Worm (Caenorhabditis elegans) whole organism, late embryonic: ENCODE measurements around the gene mlc-3.

Experiments
- C08G9.2 ChIP-seq: sonication (generic microtip); optimal IDR thresholded peaks from 2 replicates; lab custom pipeline; 2016; ENCODE audit warnings: mild to moderate bottlenecking, missing genetic modification characterization, moderate library complexity, missing compliant biosample characterization
- F13H6.1 ChIP-seq: sonication (generic microtip); optimal IDR thresholded peaks from 2 replicates; lab custom pipeline; 2016; ENCODE audit warnings: missing genetic modification characterization, missing compliant biosample characterization
- K02D7.2 ChIP-seq: sonication (generic microtip); optimal IDR thresholded peaks from 2 replicates; lab custom pipeline; 2017; ENCODE audit warnings: mild to moderate bottlenecking, missing genetic modification characterization, missing compliant biosample characterization
- T23F11.4 ChIP-seq: fragments of 200-800 bp; sonication (Bioruptor generic); optimal IDR thresholded peaks from 2 replicates; lab custom pipeline; 2018; ENCODE audit warnings: mild to moderate bottlenecking, missing genetic modification characterization, missing compliant biosample characterization
- ahr-1 ChIP-seq: sonication (generic microtip); optimal IDR thresholded peaks from 2 replicates; lab custom pipeline; 2016; ENCODE audit warnings: missing genetic modification characterization, missing compliant biosample characterization
- ceh-14 ChIP-seq: sonication (generic microtip); optimal IDR thresholded peaks from 2 replicates; lab custom pipeline; 2016; ENCODE audit warnings: missing genotype, missing genetic modification characterization, missing compliant biosample characterization
- ceh-18 ChIP-seq: sonication (generic microtip); optimal IDR thresholded peaks from 2 replicates; lab custom pipeline; 2016; ENCODE audit warnings: missing genetic modification characterization, missing compliant biosample characterization
- ceh-45 ChIP-seq: fragments of 200-800 bp; sonication (Bioruptor generic); IDR thresholded peaks from 2 replicates; pipeline ENCODE4 v1.3.6; 2022; ENCODE audit warnings: missing genetic modification reagents, missing genetic modification characterization, missing compliant biosample characterization
- che-1 ChIP-seq: sonication (generic microtip); optimal IDR thresholded peaks from 2 replicates; lab custom pipeline; 2016; ENCODE audit warnings: mild to moderate bottlenecking, missing genetic modification characterization, missing compliant biosample characterization
- dve-1 ChIP-seq: sonication (generic microtip); optimal IDR thresholded peaks from 2 replicates; lab custom pipeline; 2017; ENCODE audit warnings: antibody characterized with exemption, mild to moderate bottlenecking, missing genetic modification characterization, missing compliant biosample characterization
- elt-2 ChIP-seq: sonication (generic microtip); optimal IDR thresholded peaks from 2 replicates; lab custom pipeline; 2016; ENCODE audit warnings: missing genetic modification reagents, missing genetic modification characterization, missing compliant biosample characterization
- ets-4 ChIP-seq: sonication (generic microtip); optimal IDR thresholded peaks from 2 replicates; lab custom pipeline; 2016; ENCODE audit warnings: missing genetic modification characterization, missing compliant biosample characterization
- fax-1 ChIP-seq: sonication (generic microtip); optimal IDR thresholded peaks from 2 replicates; lab custom pipeline; 2016; ENCODE audit warnings: missing genotype, missing genetic modification characterization, missing compliant biosample characterization
- fkh-10 ChIP-seq: fragments of 150-350 bp; optimal IDR thresholded peaks from 2 replicates; lab custom pipeline; 2014; ENCODE audit warnings: missing biosample characterization, missing genetic modification reagents, missing genetic modification characterization
- hlh-13 ChIP-seq: fragments of 200-800 bp; sonication (Bioruptor generic); optimal IDR thresholded peaks from 2 replicates; lab custom pipeline; 2018; ENCODE audit warnings: mild to moderate bottlenecking, missing genetic modification characterization, missing compliant biosample characterization
- hlh-30 ChIP-seq: sonication (generic microtip); optimal IDR thresholded peaks from 2 replicates; lab custom pipeline; 2017; ENCODE audit warnings: antibody characterized with exemption, missing genetic modification characterization, missing compliant biosample characterization; ENCODE audit not compliant: insufficient read depth
- madf-2 ChIP-seq: sonication (generic microtip); optimal IDR thresholded peaks from 2 replicates; lab custom pipeline; 2017; ENCODE audit warnings: missing genetic modification characterization, missing compliant biosample characterization
- mec-3 ChIP-seq: sonication (generic microtip); optimal IDR thresholded peaks from 2 replicates; lab custom pipeline; 2016; ENCODE audit warnings: borderline replicate concordance, missing genetic modification characterization, missing compliant biosample characterization
- nfya-1 ChIP-seq: sonication (generic microtip); optimal IDR thresholded peaks from 2 replicates; lab custom pipeline; 2017; ENCODE audit warnings: missing genetic modification characterization, mild to moderate bottlenecking, missing compliant biosample characterization, antibody characterized with exemption, moderate library complexity
- pag-3 ChIP-seq: sonication (generic microtip); optimal IDR thresholded peaks from 2 replicates; lab custom pipeline; 2016; ENCODE audit warnings: missing compliant biosample characterization, missing genetic modification characterization, borderline replicate concordance
- pat-9 ChIP-seq: fragments of 200-800 bp; sonication (Bioruptor generic); optimal IDR thresholded peaks from 2 replicates; lab custom pipeline; 2018; ENCODE audit warnings: mild to moderate bottlenecking, missing genetic modification characterization, moderate library complexity, missing compliant biosample characterization
- pax-1 ChIP-seq: fragments of 150-350 bp; optimal IDR thresholded peaks from 2 replicates; lab custom pipeline; 2014; ENCODE audit warnings: missing biosample characterization, missing genetic modification characterization
- pros-1 ChIP-seq: fragments of 150-350 bp; optimal IDR thresholded peaks from 2 replicates; lab custom pipeline; 2014; ENCODE audit warnings: missing biosample characterization, missing genetic modification reagents, missing genetic modification characterization
- sox-4 ChIP-seq: sonication (generic microtip); optimal IDR thresholded peaks from 2 replicates; lab custom pipeline; 2017; ENCODE audit warnings: mild to moderate bottlenecking, missing genetic modification characterization, inconsistent platforms, missing compliant biosample characterization
- syd-9 ChIP-seq: sonication (generic microtip); optimal IDR thresholded peaks from 2 replicates; lab custom pipeline; 2016; ENCODE audit warnings: mild to moderate bottlenecking, missing genetic modification characterization, moderate library complexity, missing compliant biosample characterization

Gene mlc-3

ce11 chrIII:5610276-5610675 is 45.5 kb downstream of the mlc-3 start, which contains the start of gene C05D2.8:
C05D2.8 (minus strand) TSS chrIII:5610346.
- TF ChIP-seq C08G9.2 (tag; lab: Kevin White, UChicago), result no peak
- TF ChIP-seq K02D7.2, result no peak
- peak; percentile 44 for TF ChIP-seq elt-2 (tag; lab: Kevin White, UChicago)
- TF ChIP-seq pag-3 (tag; lab: Kevin White, UChicago), result no peak
- TF ChIP-seq ets-4 (tag; lab: Kevin White, UChicago), result no peak
- TF ChIP-seq, all 69 proteins: peak for 1

ce11 chrIII:5611604-5612324 is 46.9 kb downstream of the mlc-3 start, which contains the start of gene bas-1:
bas-1 (plus strand) TSS chrIII:5612274.
- no peak for TF ChIP-seq nfya-1 (tag; lab: Kevin White, UChicago)
- no peak for TF ChIP-seq hlh-13 (GFP tag; lab: Kevin White, UChicago)
- no peak for TF ChIP-seq pat-9 (tag; lab: Kevin White, UChicago)
- no peak for TF ChIP-seq T23F11.4 (GFP tag; lab: Kevin White, UChicago)
- no peak for TF ChIP-seq elt-2 (tag; lab: Kevin White, UChicago)
- no peak for TF ChIP-seq ceh-18 (tag; lab: Kevin White, UChicago)
- TF ChIP-seq mec-3 (tag; lab: Kevin White, UChicago), result no peak
- TF ChIP-seq che-1 (tag; lab: Kevin White, UChicago), result no peak
- no peak for TF ChIP-seq syd-9 (tag; lab: Kevin White, UChicago)
- TF ChIP-seq ceh-14, result no peak
- no peak for TF ChIP-seq dve-1 (tag; lab: Kevin White, UChicago)

- TF ChIP-seq pros-1 (tag; lab: Kevin White, UChicago), result no peak
- TF ChIP-seq fax-1 (tag; lab: Kevin White, UChicago), result no peak
- TF ChIP-seq ceh-45 (GFP tag; lab: Robert Waterston, UW), result no peak
- TF ChIP-seq fkh-10 (GFP tag; lab: Kevin White, UChicago), result no peak
- no peak for TF ChIP-seq F13H6.1 (tag; lab: Kevin White, UChicago)
- TF ChIP-seq hlh-30, result no peak
- TF ChIP-seq sox-4, result no peak
- TF ChIP-seq madf-2 (tag; lab: Kevin White, UChicago), result no peak
- TF ChIP-seq ceh-18 (tag; lab: Kevin White, UChicago), result no peak
- TF ChIP-seq ahr-1 (tag; lab: Kevin White, UChicago), result no peak
These were observed 49.8 kb downstream of the mlc-3 start, which contains the start of gene basl-1 for ce11 chrIII:5614648-5615047. basl-1 (plus strand) TSS chrIII:5614948.

ce11 chrIII:5615675-5616074 is 50.9 kb downstream of the mlc-3 start:
- TF ChIP-seq pax-1 (tag; lab: Kevin White, UChicago), result no peak
- TF ChIP-seq nfya-1 (tag; lab: Kevin White, UChicago), result peak; percentile 56
